Worm (Caenorhabditis elegans) whole organism, L3 larva: ENCODE measurements around the gene clp-6.

ENCODE experiments used
- aly-2 ChIP-seq: fragments of 150-350 bp; optimal IDR thresholded peaks from 2 replicates; lab custom pipeline; 2014; ENCODE audit warnings: missing biosample characterization, missing genetic modification characterization
- ceh-9 ChIP-seq: sonication (generic microtip); optimal IDR thresholded peaks from 2 replicates; lab custom pipeline; 2018; ENCODE audit warnings: missing biosample characterization, missing genetic modification characterization
- elt-1 ChIP-seq: fragments of 150-350 bp; optimal IDR thresholded peaks from 2 replicates; lab custom pipeline; 2014; ENCODE audit warnings: missing biosample characterization, missing genetic modification characterization
- fkh-10 ChIP-seq: sonication (generic microtip); optimal IDR thresholded peaks from 2 replicates; lab custom pipeline; 2017; ENCODE audit warnings: missing biosample characterization, missing genetic modification reagents, missing genetic modification characterization
- nhr-12 ChIP-seq: fragments of 150-350 bp; optimal IDR thresholded peaks from 2 replicates; lab custom pipeline; 2014; ENCODE audit warnings: missing biosample characterization, missing genetic modification characterization
- nhr-25 ChIP-seq: sonication (generic microtip); optimal IDR thresholded peaks from 2 replicates; lab custom pipeline; 2017; ENCODE audit warnings: missing biosample characterization, missing genetic modification characterization
- pha-4 ChIP-seq: fragments of 150-350 bp; optimal IDR thresholded peaks from 2 replicates; lab custom pipeline; 2014; ENCODE audit warnings: missing biosample characterization, missing genetic modification reagents, missing genetic modification characterization
- snpc-4 ChIP-seq: fragments of 150-350 bp; optimal IDR thresholded peaks from 2 replicates; lab custom pipeline; 2014; ENCODE audit warnings: missing biosample characterization, missing genetic modification characterization

ce11 chrIV:1419795-1420509 lies 14.9 kb downstream of the clp-6 start, which contains the start of gene Y77E11A.7:
- TF ChIP-seq snpc-4 (tag; lab: Kevin White, UChicago) = peak; percentile 89
- TF ChIP-seq elt-1 (tag; lab: Kevin White, UChicago) = peak; percentile 26
- TF ChIP-seq ceh-9 = no peak
- TF ChIP-seq nhr-12 (tag; lab: Kevin White, UChicago) = no peak
- TF ChIP-seq pha-4 (tag; lab: Kevin White, UChicago) = peak; percentile 92
- peak; percentile 91 for TF ChIP-seq nhr-25 (tag; lab: Kevin White, UChicago)
- TF ChIP-seq aly-2 (tag; lab: Kevin White, UChicago) = no peak
- TF ChIP-seq fkh-10 (GFP tag; lab: Kevin White, UChicago) = peak; percentile 55
